Fruit fly (Drosophila melanogaster): Measurements from ENCODE around the gene CG10877.

The CG10877 gene

DNA sequence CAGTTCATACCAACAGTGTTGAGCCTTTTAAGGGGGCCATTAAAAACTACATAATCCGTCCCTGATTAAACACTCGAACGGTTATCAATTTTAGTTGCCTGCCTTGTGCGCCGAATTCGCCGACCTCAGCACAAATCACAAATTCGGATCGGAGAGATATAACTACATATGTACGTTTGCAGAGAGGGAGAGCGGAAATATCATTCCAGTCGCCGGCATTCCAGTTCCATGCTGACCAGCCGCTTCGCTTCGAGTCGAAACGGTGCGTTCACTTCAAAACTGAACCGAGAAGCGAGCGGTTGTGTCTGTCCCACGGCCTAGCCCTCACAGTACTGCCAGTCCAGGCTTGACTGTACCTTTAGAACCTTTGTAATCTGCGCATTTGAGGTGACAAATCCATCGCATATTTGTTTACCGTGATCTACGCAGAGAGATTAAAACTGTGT lies 10.7 kb upstream of the CG10877 start (continued):
- TF ChIP-seq zen (tag; optimal IDR thresholded peaks at IDR 0.05) (peak; percentile 36), Antp (GFP tag; optimal IDR thresholded peaks at IDR 0.05) (peak; percentile 19), dan (GFP tag; IDR thresholded peaks at IDR 0.05) (no peak), cwo (GFP tag; optimal IDR thresholded peaks at IDR 0.05) (peak; percentile 20), Awh (GFP tag; IDR thresholded peaks at IDR 0.05) (peak; percentile 67; the same call in 1 of the 2 replicates), nmo (GFP tag; optimal IDR thresholded peaks at IDR 0.05) (no peak), vvl (GFP tag; IDR thresholded peaks at IDR 0.05) (peak; percentile 32; the same call in 1 of the 2 replicates), CG11085 (GFP tag; IDR thresholded peaks at IDR 0.05) (no peak), dmrt99B (tag; optimal IDR thresholded peaks at IDR 0.05) (no peak), CG3726 (GFP tag; IDR thresholded peaks at IDR 0.05) (no peak), rib (GFP tag; IDR thresholded peaks at IDR 0.05) (peak; percentile 47; the same call in 1 of the 2 replicates), CG17829 (tag; optimal IDR thresholded peaks at IDR 0.05) (peak; percentile 65), inv (GFP tag; IDR thresholded peaks at IDR 0.05; ENCODE audit: partially characterized antibody) (no peak), CG13624 (GFP tag; optimal IDR thresholded peaks at IDR 0.05) (peak; percentile 11), CG14441 (GFP tag; IDR thresholded peaks at IDR 0.05) (no peak), Atf3 (GFP tag; optimal IDR thresholded peaks at IDR 0.05) (no peak), ase (GFP tag; IDR thresholded peaks at IDR 0.05) (no peak), repo (GFP tag; optimal IDR thresholded peaks at IDR 0.05) (peak; percentile 18), Nf-YC (tag; optimal IDR thresholded peaks at IDR 0.05) (peak; percentile 38), lov (optimal IDR thresholded peaks at IDR 0.05) (no peak), lov (GFP tag; IDR thresholded peaks at IDR 0.05) (0 out of 3 replicates have a peak, but pooled peaks have one; percentile 55), Dbx (GFP tag; IDR thresholded peaks at IDR 0.05) (peak; percentile 60; the same call in 2 of the 3 replicates), gsb-n (tag; optimal IDR thresholded peaks at IDR 0.05) (no peak), CHES-1-like (GFP tag; optimal IDR thresholded peaks at IDR 0.05) (no peak), amos (GFP tag; IDR thresholded peaks at IDR 0.05; ENCODE audit: partially characterized antibody) (peak; percentile 39; the same call in 1 of the 2 replicates), CG11695 (GFP tag; IDR thresholded peaks at IDR 0.05) (no peak), Dip3 (GFP tag; optimal IDR thresholded peaks at IDR 0.05) (no peak), bigmax (GFP tag; optimal IDR thresholded peaks at IDR 0.05) (peak; percentile 56), CG10959 (GFP tag; IDR thresholded peaks at IDR 0.05) (no peak), CG32767 (GFP tag; IDR thresholded peaks at IDR 0.05) (no peak), Fer1 (GFP tag; optimal IDR thresholded peaks at IDR 0.05) (peak; percentile 40), CG18599 (GFP tag; optimal IDR thresholded peaks at IDR 0.05) (peak; percentile 54), CG11504 (tag; optimal IDR thresholded peaks at IDR 0.05) (no peak), CG10654 (GFP tag; optimal IDR thresholded peaks at IDR 0.05) (no peak), CG11696 (GFP tag; IDR thresholded peaks at IDR 0.05) (no peak), mam (GFP tag; optimal IDR thresholded peaks at IDR 0.05) (no peak), tll (GFP tag; optimal IDR thresholded peaks at IDR 0.05) (no peak), CG1233 (GFP tag; optimal IDR thresholded peaks at IDR 0.05) (no peak), crp (GFP tag; optimal IDR thresholded peaks at IDR 0.05) (no peak), ind (GFP tag; optimal IDR thresholded peaks at IDR 0.05) (no peak), unpg (GFP tag; optimal IDR thresholded peaks at IDR 0.05) (peak; percentile 2), esg (GFP tag; conservative IDR thresholded peaks at IDR 0.05) (no peak), da (GFP tag; optimal IDR thresholded peaks at IDR 0.05) (no peak), CG34224 (GFP tag; IDR thresholded peaks at IDR 0.05; ENCODE audit: partially characterized antibody) (no peak), kni (GFP tag; optimal IDR thresholded peaks at IDR 0.05) (peak; percentile 76), dmrt11E (tag; optimal IDR thresholded peaks at IDR 0.05) (no peak), pzg (GFP tag; optimal IDR thresholded peaks at IDR 0.05) (peak; percentile 12), CG12942 (GFP tag; optimal IDR thresholded peaks at IDR 0.05) (no peak), CG2712 (tag; optimal IDR thresholded peaks at IDR 0.05) (peak; percentile 4), Mes4 (GFP tag; optimal IDR thresholded peaks at IDR 0.05) (no peak), crol (GFP tag; IDR thresholded peaks at IDR 0.05) (no peak)
